Worm (Caenorhabditis elegans) whole organism, early embryonic: ENCODE measurements around the gene E04F6.9.

Source experiments
- aly-1 ChIP-seq: sonication (generic microtip); optimal IDR thresholded peaks from 2 replicates; lab custom pipeline; 2016; ENCODE audit warnings: missing genetic modification characterization, missing compliant biosample characterization
- ama-1 ChIP-seq: fragments of 150-350 bp; optimal IDR thresholded peaks from 2 replicates; lab custom pipeline; 2014
- ceh-36 ChIP-seq: sonication (generic microtip); optimal IDR thresholded peaks from 2 replicates; lab custom pipeline; 2016; ENCODE audit warnings: missing genetic modification characterization, inconsistent platforms, missing compliant biosample characterization
- ets-7 ChIP-seq: sonication (generic microtip); optimal IDR thresholded peaks from 2 replicates; lab custom pipeline; 2016; ENCODE audit warnings: missing genotype, missing genetic modification characterization, missing compliant biosample characterization
- flt-1 ChIP-seq: fragments of 200-800 bp; sonication (Bioruptor generic); IDR thresholded peaks from 2 replicates; pipeline ENCODE4 v1.3.6; 2022; ENCODE audit warnings: missing genetic modification characterization, missing compliant biosample characterization
- pes-1 ChIP-seq: fragments of 200-800 bp; sonication (Bioruptor generic); IDR thresholded peaks from 2 replicates; pipeline ENCODE4 v1.3.6; 2022; ENCODE audit warnings: missing genetic modification reagents, missing genetic modification characterization, missing compliant biosample characterization
- scrt-1 ChIP-seq: fragments of 200-800 bp; sonication (Bioruptor generic); IDR thresholded peaks from 2 replicates; pipeline ENCODE4 v1.3.6; 2022; ENCODE audit warnings: missing genetic modification characterization, missing compliant biosample characterization

- TF ChIP-seq ets-7 (tag; lab: Kevin White, UChicago) (no peak), ceh-36 (no peak), ama-1 (lab: Kevin White, UChicago) (no peak), flt-1 (no peak), aly-1 (no peak), scrt-1 (GFP tag; lab: Robert Waterston, UW) (no peak), pes-1 (GFP tag; lab: Robert Waterston, UW) (no peak)
Measured at ce11 chrII:7232517-7232916, 20.6 kb upstream of the E04F6.9 start, which contains the start of gene ctsa-3.1.
